Fruit fly (Drosophila melanogaster) whole organism, embryonic: ENCODE results near the gene CG10674.

Experiments used
- Aef1 ChIP-seq: fragments of 200-800 bp; sonication (Bioruptor generic); IDR thresholded peaks from 3 replicates; pipeline ENCODE4 v1.3.6; 2022; ENCODE audit warnings: missing biosample characterization, missing genetic modification characterization
- Atf6 ChIP-seq: fragments of 200-800 bp; sonication (Bioruptor generic); IDR thresholded peaks from 2 replicates; pipeline ENCODE4 v1.3.6; 2022; ENCODE audit warnings: missing biosample characterization, missing genetic modification characterization
- Bgb ChIP-seq: fragments of 200-800 bp; sonication (Bioruptor generic); IDR thresholded peaks from 2 replicates; pipeline ENCODE4 v1.3.6; 2022; ENCODE audit warnings: missing biosample characterization, missing genetic modification characterization; ENCODE audit not compliant: partially characterized antibody
- CG10147 ChIP-seq: fragments of 200-800 bp; sonication (Bioruptor generic); optimal IDR thresholded peaks from 2 replicates; lab custom pipeline; 2019; ENCODE audit warnings: missing biosample characterization, mild to moderate bottlenecking, missing genetic modification characterization, moderate library complexity
- CG10321 ChIP-seq: fragments of 200-800 bp; sonication (Bioruptor generic); IDR thresholded peaks from 2 replicates; pipeline ENCODE4 v1.3.6; 2022; ENCODE audit warnings: missing biosample characterization, missing genetic modification characterization
- CG11247 ChIP-seq: fragments of 200-800 bp; sonication (Bioruptor generic); IDR thresholded peaks from 2 replicates; pipeline ENCODE4 v1.3.6; 2022; ENCODE audit warnings: missing biosample characterization, missing genetic modification characterization
- CG17361 ChIP-seq: fragments of 200-800 bp; sonication (Bioruptor generic); IDR thresholded peaks from 3 replicates; pipeline ENCODE4 v1.3.6; 2022; ENCODE audit warnings: missing biosample characterization, missing genetic modification characterization
- CG17802 ChIP-seq: fragments of 200-800 bp; sonication (Bioruptor generic); optimal IDR thresholded peaks from 2 replicates; lab custom pipeline; 2018; ENCODE audit warnings: missing biosample characterization, mild to moderate bottlenecking, missing genetic modification characterization, moderate library complexity
- CG17912 ChIP-seq: fragments of 200-800 bp; sonication (Bioruptor generic); optimal IDR thresholded peaks from 2 replicates; lab custom pipeline; 2018; ENCODE audit warnings: missing biosample characterization, mild to moderate bottlenecking, missing genetic modification characterization
- CG2875 ChIP-seq: fragments of 200-800 bp; sonication (Bioruptor generic); optimal IDR thresholded peaks from 2 replicates; lab custom pipeline; 2017; ENCODE audit warnings: missing biosample characterization, mild to moderate bottlenecking, missing genetic modification characterization, missing genetic modification reagents
- CG4282 ChIP-seq: fragments of 200-800 bp; sonication (Bioruptor generic); optimal IDR thresholded peaks from 2 replicates; lab custom pipeline; 2016; ENCODE audit warnings: missing biosample characterization, missing genetic modification characterization
- CG4360 ChIP-seq: fragments of 200-800 bp; sonication (Bioruptor generic); IDR thresholded peaks from 2 replicates; pipeline ENCODE4 v1.3.6; 2022; ENCODE audit warnings: missing biosample characterization, missing genetic modification characterization
- CG6813 ChIP-seq: fragments of 200-800 bp; sonication (Bioruptor generic); optimal IDR thresholded peaks from 2 replicates; lab custom pipeline; 2017; ENCODE audit warnings: missing biosample characterization, missing genetic modification characterization, mild to moderate bottlenecking, moderate library complexity, missing genetic modification reagents
- CG6854 ChIP-seq: fragments of 200-800 bp; sonication (Bioruptor generic); optimal IDR thresholded peaks from 3 replicates; lab custom pipeline; 2017; ENCODE audit warnings: missing biosample characterization, mild to moderate bottlenecking, missing genetic modification characterization
- CG8089 ChIP-seq: fragments of 200-800 bp; sonication (Bioruptor generic); optimal IDR thresholded peaks from 3 replicates; lab custom pipeline; 2016; ENCODE audit warnings: missing biosample characterization, missing genetic modification characterization
- CG9932 ChIP-seq: fragments of 200-800 bp; sonication (Bioruptor generic); IDR thresholded peaks from 2 replicates; pipeline ENCODE4 v1.3.6; 2022; ENCODE audit warnings: missing biosample characterization, missing genetic modification characterization
- Camta ChIP-seq: fragments of 200-800 bp; sonication (Bioruptor generic); optimal IDR thresholded peaks from 2 replicates; lab custom pipeline; 2016; ENCODE audit warnings: missing biosample characterization, missing genetic modification characterization
- GATAe ChIP-seq: fragments of 200-800 bp; sonication (Bioruptor generic); conservative IDR thresholded peaks from 2 replicates; pipeline ENCODE4 v1.3.6; 2022; ENCODE audit warnings: missing biosample characterization, missing genetic modification characterization
- Kr ChIP-seq: fragments of 200-800 bp; sonication (Bioruptor generic); optimal IDR thresholded peaks from 2 replicates; lab custom pipeline; 2017; ENCODE audit warnings: missing biosample characterization, mild to moderate bottlenecking, missing genetic modification characterization
- Lhr ChIP-seq: fragments of 200-800 bp; sonication (Bioruptor generic); optimal IDR thresholded peaks from 3 replicates; lab custom pipeline; 2017; ENCODE audit warnings: mild to moderate bottlenecking, missing biosample characterization, missing genetic modification reagents, missing genetic modification characterization
- Opbp ChIP-seq: fragments of 200-800 bp; sonication (Bioruptor generic); IDR thresholded peaks from 3 replicates; pipeline ENCODE4 v1.3.6; 2022; ENCODE audit warnings: missing biosample characterization, missing genetic modification characterization; ENCODE audit not compliant: partially characterized antibody
- Trl ChIP-seq, 3 experiments: fragments of >200 bp in 2 of 3; fragments of 200-800 bp in 1 of 3; sonication (Bioruptor generic) in 1 of 3; optimal IDR thresholded peaks; 2 replicates in 1 of 3; 3 replicates in 2 of 3; lab custom pipeline; 2016 to 2017; ENCODE audit warnings: missing biosample characterization in 1 of 3, missing genetic modification characterization in 1 of 3
- amos ChIP-seq: fragments of 200-800 bp; sonication (Bioruptor generic); IDR thresholded peaks from 2 replicates; pipeline ENCODE4 v1.3.6; 2022; ENCODE audit warnings: missing biosample characterization, missing genetic modification characterization; ENCODE audit not compliant: partially characterized antibody
- ap ChIP-seq: fragments of 200-800 bp; sonication (Bioruptor generic); IDR thresholded peaks from 2 replicates; pipeline ENCODE4 v1.3.6; 2022; ENCODE audit warnings: missing biosample characterization, missing genetic modification characterization
- ash1 ChIP-seq: fragments of 200-800 bp; sonication (Bioruptor generic); optimal IDR thresholded peaks from 2 replicates; lab custom pipeline; 2018; ENCODE audit warnings: missing biosample characterization, mild to moderate bottlenecking, missing genetic modification characterization
- bab2 ChIP-seq: fragments of 200-800 bp; sonication (Bioruptor generic); optimal IDR thresholded peaks from 2 replicates; lab custom pipeline; 2016; ENCODE audit warnings: missing biosample characterization, missing genetic modification characterization
- bsh ChIP-seq, 2 experiments: fragments of 200-800 bp; sonication (Bioruptor generic); optimal IDR thresholded peaks; 2 replicates each; lab custom pipeline; 2017 to 2018; ENCODE audit warnings: mild to moderate bottlenecking in 2 of 2, missing biosample characterization in 2 of 2, missing genetic modification characterization in 2 of 2, moderate library complexity in 1 of 2
- ci ChIP-seq: fragments of 200-800 bp; sonication (Bioruptor generic); IDR thresholded peaks from 3 replicates; pipeline ENCODE4 v1.3.6; 2022; ENCODE audit warnings: missing biosample characterization, missing genetic modification characterization
- dm ChIP-seq: fragments of 200-800 bp; sonication (Bioruptor generic); optimal IDR thresholded peaks from 3 replicates; lab custom pipeline; 2016; ENCODE audit warnings: missing biosample characterization, missing genetic modification characterization
- fru ChIP-seq: fragments of >200 bp; optimal IDR thresholded peaks from 2 replicates; lab custom pipeline; 2017
- gem ChIP-seq: fragments of 200-800 bp; sonication (Bioruptor generic); optimal IDR thresholded peaks from 2 replicates; lab custom pipeline; 2019; ENCODE audit warnings: missing biosample characterization, mild to moderate bottlenecking, missing genetic modification characterization, moderate library complexity
- kah ChIP-seq: fragments of 200-800 bp; sonication (Bioruptor generic); optimal IDR thresholded peaks from 2 replicates; lab custom pipeline; 2018; ENCODE audit warnings: missing biosample characterization, mild to moderate bottlenecking, missing genetic modification characterization
- kay ChIP-seq: fragments of 200-800 bp; sonication (Bioruptor generic); optimal IDR thresholded peaks from 2 replicates; lab custom pipeline; 2016; ENCODE audit warnings: missing biosample characterization, missing genetic modification characterization
- kni ChIP-seq: fragments of 200-800 bp; sonication (Bioruptor generic); optimal IDR thresholded peaks from 3 replicates; lab custom pipeline; 2017; ENCODE audit warnings: mild to moderate bottlenecking, missing biosample characterization, missing genetic modification reagents, missing genetic modification characterization
- lov ChIP-seq, 2 experiments: fragments of 200-800 bp in 1 of 2; fragments of >200 bp in 1 of 2; sonication (Bioruptor generic) in 1 of 2; IDR thresholded peaks in 1 of 2; optimal IDR thresholded peaks in 1 of 2; 2 replicates in 1 of 2; 3 replicates in 1 of 2; pipeline versions ENCODE4 v1.3.6 to Lab custom; 2017 to 2022; ENCODE audit warnings: missing biosample characterization in 1 of 2, missing genetic modification characterization in 1 of 2
- mam ChIP-seq: fragments of 200-800 bp; sonication (Bioruptor generic); optimal IDR thresholded peaks from 3 replicates; lab custom pipeline; 2016; ENCODE audit warnings: missing biosample characterization, missing genetic modification characterization
- pan ChIP-seq, 4 experiments: fragments of >200 bp in 3 of 4; fragments of 200-800 bp in 1 of 4; sonication (Bioruptor generic) in 1 of 4; optimal IDR thresholded peaks in 3 of 4; IDR thresholded peaks in 1 of 4; 2 replicates each; pipeline versions ENCODE4 v1.3.6 to Lab custom; 2017 to 2022; ENCODE audit warnings: missing biosample characterization in 2 of 4, missing genetic modification characterization in 2 of 4, mixed read lengths in 1 of 4
- pb ChIP-seq: fragments of 200-800 bp; sonication (Bioruptor generic); optimal IDR thresholded peaks from 3 replicates; lab custom pipeline; 2016; ENCODE audit warnings: missing biosample characterization, missing genetic modification characterization
- pita ChIP-seq: fragments of 200-800 bp; sonication (Bioruptor generic); optimal IDR thresholded peaks from 2 replicates; lab custom pipeline; 2017; ENCODE audit warnings: missing biosample characterization, mild to moderate bottlenecking, missing genetic modification characterization
- prd ChIP-seq, 3 experiments: fragments of >200 bp in 2 of 3; fragments of 200-800 bp in 1 of 3; sonication (Bioruptor generic) in 1 of 3; optimal IDR thresholded peaks in 2 of 3; IDR thresholded peaks in 1 of 3; 2 replicates in 2 of 3; 3 replicates in 1 of 3; pipeline versions ENCODE4 v1.3.6 to Lab custom; 2017 to 2022; ENCODE audit warnings: missing biosample characterization in 1 of 3, missing genetic modification characterization in 1 of 3
- pros ChIP-seq: fragments of 200-800 bp; sonication (Bioruptor generic); optimal IDR thresholded peaks from 3 replicates; lab custom pipeline; 2019; ENCODE audit warnings: missing biosample characterization, mild to moderate bottlenecking, missing genetic modification characterization, moderate library complexity
- pzg ChIP-seq: fragments of 200-800 bp; sonication (Bioruptor generic); optimal IDR thresholded peaks from 3 replicates; lab custom pipeline; 2018; ENCODE audit warnings: missing biosample characterization, mild to moderate bottlenecking, missing genetic modification characterization, moderate library complexity
- row ChIP-seq: fragments of 200-800 bp; sonication (Bioruptor generic); IDR thresholded peaks from 3 replicates; pipeline ENCODE4 v1.3.6; 2022; ENCODE audit warnings: missing biosample characterization, missing genetic modification characterization
- sens-2 ChIP-seq: fragments of 200-800 bp; sonication (Bioruptor generic); IDR thresholded peaks from 2 replicates; pipeline ENCODE4 v1.3.6; 2022; ENCODE audit warnings: missing biosample characterization, missing genetic modification characterization
- tin ChIP-seq: fragments of 200-800 bp; sonication (Bioruptor generic); optimal IDR thresholded peaks from 3 replicates; lab custom pipeline; 2016; ENCODE audit warnings: missing biosample characterization, missing genetic modification characterization
- wor ChIP-seq: fragments of 200-800 bp; sonication (Bioruptor generic); IDR thresholded peaks from 2 replicates; pipeline ENCODE4 v1.3.6; 2022; ENCODE audit warnings: missing biosample characterization, missing genetic modification characterization
- zen2 ChIP-seq: fragments of 200-800 bp; sonication (Bioruptor generic); IDR thresholded peaks from 3 replicates; pipeline ENCODE4 v1.3.6; 2022; ENCODE audit warnings: missing biosample characterization, missing genetic modification characterization; ENCODE audit not compliant: partially characterized antibody
- zf30C ChIP-seq: fragments of 200-800 bp; sonication (Bioruptor generic); optimal IDR thresholded peaks from 3 replicates; lab custom pipeline; 2018; ENCODE audit warnings: missing biosample characterization, mild to moderate bottlenecking, missing genetic modification characterization

CG10674 gene

DNA sequence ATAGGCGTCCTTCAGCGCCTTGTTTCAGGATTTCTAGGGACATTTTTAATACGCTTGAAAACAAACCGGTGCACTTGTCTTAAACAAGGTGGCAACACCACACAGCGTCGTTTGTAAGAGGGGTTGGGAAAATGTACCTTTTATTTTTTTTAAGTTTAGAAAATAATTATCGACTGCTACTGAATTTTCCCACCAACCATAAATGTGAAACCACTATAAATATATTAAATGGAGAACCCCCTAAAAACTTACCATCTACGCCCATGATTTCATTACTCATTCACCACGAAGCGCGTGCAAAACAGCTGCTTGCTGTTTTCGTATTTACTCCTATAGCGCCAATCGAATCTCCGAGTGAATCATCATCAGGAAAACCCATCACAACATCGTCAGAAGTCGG, 3.2 kb upstream of the CG10674 start, which contains the start of the genes Tcs5 and CHMP2B (continued):
- peak; percentile 98 for TF ChIP-seq kni
- TF ChIP-seq CG2875: peak; percentile 100
- peak; percentile 96 for TF ChIP-seq kay (GFP tag; lab: Kevin White, UChicago)
- no peak for TF ChIP-seq zf30C (GFP tag; lab: Kevin White, UChicago)
- TF ChIP-seq Lhr (GFP tag; lab: Kevin White, UChicago): peak; percentile 99
- TF ChIP-seq CG6813 (GFP tag; lab: Kevin White, UChicago): peak; percentile 99
- TF ChIP-seq CG8089: peak; percentile 99
- peak; percentile 100 for TF ChIP-seq bab2 (GFP tag; lab: Kevin White, UChicago)
- peak; percentile 100 for TF ChIP-seq wor (GFP tag; lab: Robert Waterston, UW)
- peak; percentile 100 for TF ChIP-seq mam
- TF ChIP-seq Atf6 (GFP tag; lab: Robert Waterston, UW): peak; percentile 100
- peak; percentile 91 for TF ChIP-seq CG10321 (GFP tag; lab: Robert Waterston, UW)
- peak; percentile 100 for TF ChIP-seq GATAe (GFP tag; lab: Robert Waterston, UW)
- no peak for TF ChIP-seq Trl (optimal IDR thresholded peaks at IDR 0.05; lab: Kevin White, UChicago)
- TF ChIP-seq Trl (GFP tag; optimal IDR thresholded peaks at IDR 0.05; lab: Kevin White, UChicago): peak; percentile 100
- peak; percentile 97 for TF ChIP-seq ash1 (GFP tag; lab: Kevin White, UChicago)
- TF ChIP-seq ci (GFP tag; lab: Robert Waterston, UW): peak; percentile 100
- TF ChIP-seq pros: peak; percentile 80
- TF ChIP-seq Camta (GFP tag; lab: Kevin White, UChicago): peak; percentile 100
- peak; percentile 99 for TF ChIP-seq dm (GFP tag; lab: Kevin White, UChicago)
- peak; percentile 98 for TF ChIP-seq CG6854 (GFP tag; lab: Kevin White, UChicago)
- TF ChIP-seq CG9932 (GFP tag; lab: Robert Waterston, UW): peak; percentile 100
- TF ChIP-seq zen2 (GFP tag; lab: Robert Waterston, UW): no peak
- TF ChIP-seq pb (GFP tag; lab: Kevin White, UChicago): peak; percentile 99
- peak; percentile 100 for TF ChIP-seq gem (tag; lab: Kevin White, UChicago)
- peak; percentile 100 for TF ChIP-seq tin (GFP tag; lab: Kevin White, UChicago)
- TF ChIP-seq CG11247: peak; percentile 100
- TF ChIP-seq bsh (GFP tag; optimal IDR thresholded peaks at IDR 0.05; lab: Kevin White, UChicago): peak; percentile 99 to 100
- peak; percentile 100 for TF ChIP-seq ap (GFP tag; lab: Robert Waterston, UW)
- peak; percentile 96 for TF ChIP-seq CG17802 (tag; lab: Kevin White, UChicago)
- peak; percentile 100 for TF ChIP-seq sens-2 (GFP tag; lab: Robert Waterston, UW)
- peak; percentile 58 for TF ChIP-seq Bgb (GFP tag; lab: Robert Waterston, UW)
- TF ChIP-seq CG4360: peak; percentile 96
- peak; percentile 100 for TF ChIP-seq Aef1 (GFP tag; lab: Robert Waterston, UW)
- peak; percentile 45; the same call in 1 of the 3 replicates for TF ChIP-seq Opbp (GFP tag; lab: Robert Waterston, UW)
- TF ChIP-seq pan (optimal IDR thresholded peaks at IDR 0.05; lab: Kevin White, UChicago): no peak
- peak in 1 of 2 experiments; percentile 100 for TF ChIP-seq pan (GFP tag; optimal IDR thresholded peaks at IDR 0.05 in 1 of 2, IDR thresholded peaks at IDR 0.05 in 1 of 2)
- peak; percentile 96 for TF ChIP-seq CG17361
- no peak; the same call in 1 of the 2 replicates for TF ChIP-seq amos
- peak; percentile 73 for TF ChIP-seq pzg (GFP tag; lab: Kevin White, UChicago)
- peak; percentile 99 for TF ChIP-seq CG4282
- no peak for TF ChIP-seq fru (lab: Kevin White, UChicago)
- TF ChIP-seq kah (GFP tag; lab: Kevin White, UChicago): peak; percentile 98
- peak; percentile 99 for TF ChIP-seq CG17912
- no peak for TF ChIP-seq prd (optimal IDR thresholded peaks at IDR 0.05; lab: Kevin White, UChicago)
- TF ChIP-seq prd (GFP tag; IDR thresholded peaks at IDR 0.05; lab: Robert Waterston, UW): peak; percentile 100
- no peak for TF ChIP-seq lov (optimal IDR thresholded peaks at IDR 0.05; lab: Kevin White, UChicago)
- TF ChIP-seq lov (GFP tag; IDR thresholded peaks at IDR 0.05; lab: Robert Waterston, UW): peak; percentile 100
- TF ChIP-seq Kr (GFP tag; lab: Kevin White, UChicago): peak; percentile 94
- peak; percentile 100 for TF ChIP-seq row (GFP tag; lab: Robert Waterston, UW)
- no peak for TF ChIP-seq pita (GFP tag; lab: Kevin White, UChicago)
- peak; percentile 99 for TF ChIP-seq CG10147
